Worm (Caenorhabditis elegans): ENCODE measurements around the gene zipt-9.

The zipt-9 gene

DNA sequence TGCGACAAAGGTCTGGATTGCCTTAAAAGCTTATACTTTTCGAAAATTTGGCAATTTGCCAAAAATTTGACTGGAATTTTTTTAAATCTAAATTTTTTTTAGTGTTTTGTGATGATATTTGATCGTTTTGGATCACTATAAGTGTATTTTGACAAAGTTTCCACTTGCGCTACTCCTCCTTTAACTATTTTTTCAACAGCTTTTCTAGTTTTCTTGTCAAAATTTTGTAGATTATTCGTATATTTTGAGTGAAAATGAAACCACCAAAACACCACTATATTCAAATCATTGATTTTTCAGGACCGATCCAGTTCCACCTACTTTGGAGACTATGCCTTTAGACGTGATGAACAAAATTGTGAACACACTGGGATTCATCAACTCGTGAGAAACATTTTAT lies 10.5 kb upstream of the zipt-9 start, which contains the start of gene fbxa-181:
TSS of gene fbxa-181 (plus strand) at position 301 of the 400 bp plus-strand sequence.
- no peak for TF ChIP-seq nfya-1 (tag; optimal IDR thresholded peaks at IDR 0.05; ENCODE audit: insufficient read depth)
- TF ChIP-seq nhr-23 (tag; optimal IDR thresholded peaks at IDR 0.05): no peak
- no peak for TF ChIP-seq skn-1 (tag; optimal IDR thresholded peaks at IDR 0.05)
- no peak for TF ChIP-seq lsy-12 (tag; optimal IDR thresholded peaks at IDR 0.05)
- no peak for TF ChIP-seq pha-4 (tag; optimal IDR thresholded peaks at IDR 0.05)
- TF ChIP-seq nhr-67 (tag; optimal IDR thresholded peaks at IDR 0.05): no peak

ce11 chrV:13724781-13725180 lies 9.7 kb upstream of the zipt-9 start, which contains the start of gene F35E12.2:
F35E12.2 (minus strand) TSS chrV:13724881.
- no peak for TF ChIP-seq fos-1 (tag; optimal IDR thresholded peaks at IDR 0.05)

ce11 chrV:13716531-13716930 lies 1.5 kb upstream of the zipt-9 start, which contains the start of gene T01D3.6:
T01D3.6 (plus strand) TSS chrV:13716824.
- TF ChIP-seq nhr-76 (tag; optimal IDR thresholded peaks at IDR 0.05) (no peak), ZK546.5 (tag; optimal IDR thresholded peaks at IDR 0.05) (no peak), pqm-1 (tag; optimal IDR thresholded peaks at IDR 0.05) (peak; percentile 71), snpc-4 (tag; optimal IDR thresholded peaks at IDR 0.05) (no peak), mml-1 (tag; optimal IDR thresholded peaks at IDR 0.05) (no peak), ceh-82 (tag; optimal IDR thresholded peaks at IDR 0.05) (no peak), elt-2 (tag; optimal IDR thresholded peaks at IDR 0.05) (peak; percentile 79), aly-2 (tag; optimal IDR thresholded peaks at IDR 0.05) (no peak), nhr-237 (tag; optimal IDR thresholded peaks at IDR 0.05) (no peak)

ce11 chrV:13711060-13711459 lies 4.0 kb downstream of the zipt-9 start, which contains the start of gene srx-96:
srx-96 (plus strand) TSS chrV:13711360.
- TF ChIP-seq egl-27 (tag; optimal IDR thresholded peaks at IDR 0.05) (no peak), ceh-82 (tag; optimal IDR thresholded peaks at IDR 0.05) (no peak), ama-1 (optimal IDR thresholded peaks at IDR 0.05) (no peak), nhr-28 (tag; optimal IDR thresholded peaks at IDR 0.05) (no peak), nhr-67 (tag; optimal IDR thresholded peaks at IDR 0.05) (no peak), daf-12 (tag; optimal IDR thresholded peaks at IDR 0.05) (no peak), sea-2 (GFP tag; optimal IDR thresholded peaks at IDR 0.05) (no peak), ztf-11 (tag; optimal IDR thresholded peaks at IDR 0.05) (no peak), nhr-11 (tag; optimal IDR thresholded peaks at IDR 0.05) (no peak), nhr-76 (tag; optimal IDR thresholded peaks at IDR 0.05) (no peak), fkh-2 (tag; optimal IDR thresholded peaks at IDR 0.05) (no peak), mml-1 (tag; optimal IDR thresholded peaks at IDR 0.05) (no peak)

DNA sequence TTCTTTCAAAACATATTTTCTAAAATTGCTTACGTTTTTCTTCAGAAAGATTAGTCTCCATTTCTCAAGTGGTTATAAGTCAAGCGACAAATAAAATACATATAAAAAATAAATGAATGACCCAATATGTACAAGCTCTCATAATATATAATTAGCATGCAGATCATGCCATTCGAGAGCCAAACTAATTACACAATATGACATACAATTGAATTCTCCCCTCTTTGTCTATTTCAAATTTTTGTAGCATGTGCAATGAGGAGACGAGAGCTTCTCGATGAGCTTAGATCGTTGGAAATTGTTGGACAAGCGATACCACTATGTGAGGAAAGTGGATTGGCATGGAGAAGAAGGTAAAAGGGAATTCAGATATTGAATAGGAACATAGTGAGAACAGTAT lies 7.8 kb downstream of the zipt-9 start, which contains the start of gene hlh-34:
TSS of gene hlh-34 (minus strand) at position 101 of the 400 bp plus-strand sequence.
- TF ChIP-seq nhr-28 (tag; optimal IDR thresholded peaks at IDR 0.05) (no peak), daf-12 (tag; optimal IDR thresholded peaks at IDR 0.05) (no peak), ceh-9 (tag; optimal IDR thresholded peaks at IDR 0.05) (no peak), unc-39 (tag; optimal IDR thresholded peaks at IDR 0.05) (no peak), nhr-43 (tag; optimal IDR thresholded peaks at IDR 0.05; ENCODE audit: poor library complexity, severe bottlenecking) (no peak), fos-1 (tag; optimal IDR thresholded peaks at IDR 0.05) (no peak), fkh-10 (GFP tag; optimal IDR thresholded peaks at IDR 0.05) (no peak), elt-2 (tag; optimal IDR thresholded peaks at IDR 0.05) (no peak), snpc-4 (tag; optimal IDR thresholded peaks at IDR 0.05) (no peak), ztf-4 (tag; optimal IDR thresholded peaks at IDR 0.05) (no peak), ZK546.5 (tag; optimal IDR thresholded peaks at IDR 0.05) (no peak), ceh-28 (tag; optimal IDR thresholded peaks at IDR 0.05) (no peak)

DNA sequence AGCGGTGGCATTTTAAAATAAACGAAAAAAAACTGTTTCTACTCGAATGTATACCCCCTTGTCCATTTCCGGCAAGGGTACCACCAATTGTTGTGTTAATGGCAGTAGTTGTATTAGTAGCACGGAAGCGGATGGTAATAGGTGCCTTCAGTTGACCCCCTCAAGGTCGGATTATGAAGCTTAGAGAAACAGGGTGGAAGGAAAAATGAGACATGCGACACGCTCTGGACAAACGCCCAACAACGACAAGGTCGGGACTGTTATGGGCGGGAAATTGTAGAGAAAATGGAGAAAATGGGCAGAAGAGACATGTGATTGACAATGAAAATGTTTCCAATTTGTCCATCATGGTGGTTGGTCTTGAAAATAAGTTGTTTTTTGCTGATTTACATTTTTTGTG lies 11.1 kb downstream of the zipt-9 start, which contains the start of gene T01D3.3:
TSS of gene T01D3.3 (plus strand) at position 312 of the 400 bp plus-strand sequence.
- TF ChIP-seq eor-1 (tag; optimal IDR thresholded peaks at IDR 0.05): no peak
- TF ChIP-seq egl-5 (tag; optimal IDR thresholded peaks at IDR 0.05): peak; percentile 78
- TF ChIP-seq nhr-25 (tag; optimal IDR thresholded peaks at IDR 0.05): peak; percentile 83
